In the genomic region with DNA sequence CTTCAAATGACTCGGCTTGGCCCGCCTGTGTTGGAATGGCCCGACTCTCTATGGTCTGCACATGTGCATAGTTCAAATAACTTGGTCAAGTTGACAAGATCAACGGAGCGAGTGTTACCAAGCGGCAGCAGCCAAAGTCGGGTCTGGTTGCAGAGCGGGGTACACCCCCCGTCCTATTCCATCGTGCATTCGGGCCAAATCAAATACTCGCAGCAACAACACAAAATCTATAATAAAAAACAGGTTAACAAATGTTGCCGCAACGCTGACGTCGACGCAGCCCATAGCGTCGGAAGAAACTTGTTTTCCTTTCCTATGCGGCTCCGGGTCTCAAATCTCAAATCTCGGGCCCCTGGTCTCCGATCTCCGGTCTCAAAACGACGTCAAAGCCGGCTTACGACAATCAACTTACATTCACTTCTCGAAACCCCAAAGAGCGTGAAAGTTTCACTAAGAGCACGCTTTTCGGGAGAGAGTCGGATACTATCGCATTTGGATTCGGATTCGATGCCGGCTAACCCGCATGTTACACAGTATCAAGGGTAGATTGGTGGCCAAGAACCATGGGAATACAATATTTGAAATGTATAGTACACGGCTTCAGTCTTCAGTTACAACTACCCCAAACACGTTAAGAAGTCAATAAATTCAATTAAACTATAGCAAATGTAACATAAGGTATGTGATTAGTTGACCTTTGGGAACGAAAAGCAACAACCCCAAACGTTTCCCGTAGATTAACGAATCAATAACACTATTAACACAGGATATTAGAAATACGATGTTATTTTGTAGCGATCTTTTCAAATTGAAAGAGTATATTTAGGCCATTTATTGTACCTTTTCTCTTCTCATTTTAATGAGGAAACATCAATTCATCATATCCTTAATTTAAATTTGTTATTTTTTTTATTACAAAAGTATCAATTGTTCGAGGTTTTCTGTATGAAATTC, we compare ENCODE assay signal across 1 fruit fly cellular context.
TF ChIP-seq lines count a peak whose summit lies in the region.

No protein-coding gene starts in this region.

TF ChIP-seq in whole organism, embryonic, 481 proteins besides CTCF, POLR2A, EP300 and RAD21 (continued from another document and continues in another):
- peak; percentile 15; the same call in 1 of the 2 replicates for TF ChIP-seq Atf6 (GFP tag; IDR thresholded peaks at IDR 0.05; lab: Robert Waterston, UW)
- peak; percentile 5 for TF ChIP-seq CG12236 (GFP tag; optimal IDR thresholded peaks at IDR 0.05; lab: Kevin White, UChicago)
- TF ChIP-seq scrt (GFP tag; optimal IDR thresholded peaks at IDR 0.05; lab: Kevin White, UChicago): peak; percentile 50
- peak in 1 of 2 experiments; percentile 92 for TF ChIP-seq eve (GFP tag; optimal IDR thresholded peaks at IDR 0.05; lab: Kevin White, UChicago)
- TF ChIP-seq grau (tag; optimal IDR thresholded peaks at IDR 0.05; lab: Kevin White, UChicago): peak; percentile 73
- TF ChIP-seq CG17912 (GFP tag; optimal IDR thresholded peaks at IDR 0.05; lab: Kevin White, UChicago): no peak
- TF ChIP-seq so (GFP tag; IDR thresholded peaks at IDR 0.05; lab: Robert Waterston, UW): no peak
- peak; percentile 89 for TF ChIP-seq Med (GFP tag; lab: Kevin White, UChicago)
- no peak; the same call in 1 of the 2 replicates for TF ChIP-seq ranshi (GFP tag; IDR thresholded peaks at IDR 0.05; lab: Robert Waterston, UW)
- no peak for TF ChIP-seq Neu2 (GFP tag; optimal IDR thresholded peaks at IDR 0.05; lab: Kevin White, UChicago; ENCODE audit: borderline replicate concordance)
- TF ChIP-seq CG34422 (GFP tag; IDR thresholded peaks at IDR 0.05; lab: Robert Waterston, UW): peak; percentile 67
- peak; percentile 93 for TF ChIP-seq CG3163 (GFP tag; optimal IDR thresholded peaks at IDR 0.05; lab: Kevin White, UChicago)
- TF ChIP-seq sob (GFP tag; IDR thresholded peaks at IDR 0.05; lab: Robert Waterston, UW): no peak
- TF ChIP-seq HmgZ (tag; optimal IDR thresholded peaks at IDR 0.05; lab: Kevin White, UChicago): no peak
- TF ChIP-seq CG42726 (GFP tag; IDR thresholded peaks at IDR 0.05; lab: Robert Waterston, UW; ENCODE audit: partially characterized antibody): no peak
- TF ChIP-seq CG11723 (GFP tag; optimal IDR thresholded peaks at IDR 0.05; lab: Kevin White, UChicago): peak; percentile 61
- TF ChIP-seq CoRest (tag; optimal IDR thresholded peaks at IDR 0.05; lab: Kevin White, UChicago): peak; percentile 87
- TF ChIP-seq Oli (tag; optimal IDR thresholded peaks at IDR 0.05; lab: Kevin White, UChicago): peak; percentile 82
- 0 out of 2 replicates have a peak, but pooled peaks have one; percentile 28 for TF ChIP-seq Taf1 (GFP tag; IDR thresholded peaks at IDR 0.05; lab: Robert Waterston, UW)
- TF ChIP-seq vfl (GFP tag; optimal IDR thresholded peaks at IDR 0.05; lab: Kevin White, UChicago): peak; percentile 23
- TF ChIP-seq gcm (GFP tag; optimal IDR thresholded peaks at IDR 0.05; lab: Kevin White, UChicago): peak; percentile 53
- peak; percentile 49 for TF ChIP-seq Max (GFP tag; optimal IDR thresholded peaks at IDR 0.05; lab: Kevin White, UChicago)
- no peak for TF ChIP-seq CG13287 (GFP tag; IDR thresholded peaks at IDR 0.05; lab: Robert Waterston, UW; ENCODE audit: partially characterized antibody)
- peak; percentile 13 for TF ChIP-seq HLHmδ (GFP tag; optimal IDR thresholded peaks at IDR 0.05; lab: Kevin White, UChicago)
- 0 out of 2 replicates have a peak, but pooled peaks have one; percentile 20 for TF ChIP-seq E2f1 (GFP tag; IDR thresholded peaks at IDR 0.05; lab: Robert Waterston, UW)
- TF ChIP-seq CG10462 (GFP tag; optimal IDR thresholded peaks at IDR 0.05; lab: Kevin White, UChicago): peak; percentile 49
- TF ChIP-seq CG10979 (tag; optimal IDR thresholded peaks at IDR 0.05; lab: Kevin White, UChicago): peak; percentile 62
- no peak for TF ChIP-seq Hey (tag; optimal IDR thresholded peaks at IDR 0.05; lab: Kevin White, UChicago)
- TF ChIP-seq CG9727 (GFP tag; optimal IDR thresholded peaks at IDR 0.05; lab: Kevin White, UChicago): peak; percentile 80
- no peak for TF ChIP-seq wdn (GFP tag; IDR thresholded peaks at IDR 0.05; lab: Robert Waterston, UW)
- peak; percentile 42; the same call in 1 of the 2 replicates for TF ChIP-seq CG6689 (GFP tag; IDR thresholded peaks at IDR 0.05; lab: Robert Waterston, UW)
- TF ChIP-seq CG17829 (tag; optimal IDR thresholded peaks at IDR 0.05; lab: Kevin White, UChicago): peak; percentile 22
- peak; percentile 20; the same call in 1 of the 2 replicates for TF ChIP-seq esg (GFP tag; conservative IDR thresholded peaks at IDR 0.05; lab: Robert Waterston, UW)
- TF ChIP-seq TFAM (GFP tag; optimal IDR thresholded peaks at IDR 0.05; lab: Kevin White, UChicago): no peak
- TF ChIP-seq az2 (GFP tag; optimal IDR thresholded peaks at IDR 0.05; lab: Kevin White, UChicago): peak; percentile 65
- TF ChIP-seq CG4730 (GFP tag; IDR thresholded peaks at IDR 0.05; lab: Robert Waterston, UW): no peak
- no peak for TF ChIP-seq usp (GFP tag; optimal IDR thresholded peaks at IDR 0.05; lab: Kevin White, UChicago)
- peak; percentile 33 for TF ChIP-seq fd3F (GFP tag; optimal IDR thresholded peaks at IDR 0.05; lab: Kevin White, UChicago)
- TF ChIP-seq kni (GFP tag; optimal IDR thresholded peaks at IDR 0.05; lab: Kevin White, UChicago): peak; percentile 99
- TF ChIP-seq tll (GFP tag; optimal IDR thresholded peaks at IDR 0.05; lab: Kevin White, UChicago): no peak
- no peak for TF ChIP-seq CG2129 (GFP tag; IDR thresholded peaks at IDR 0.05; lab: Robert Waterston, UW; ENCODE audit: partially characterized antibody)
- TF ChIP-seq CG2678 (tag; optimal IDR thresholded peaks at IDR 0.05; lab: Kevin White, UChicago): peak; percentile 81
- TF ChIP-seq H2.0 (GFP tag; IDR thresholded peaks at IDR 0.05; lab: Robert Waterston, UW): peak; percentile 29; the same call in 1 of the 2 replicates
- peak; percentile 37 for TF ChIP-seq sug (tag; optimal IDR thresholded peaks at IDR 0.05; lab: Kevin White, UChicago)
- no peak for TF ChIP-seq emc (GFP tag; optimal IDR thresholded peaks at IDR 0.05; lab: Kevin White, UChicago)
- no peak for TF ChIP-seq CG16779 (GFP tag; IDR thresholded peaks at IDR 0.05; lab: Robert Waterston, UW)
- TF ChIP-seq Xbp1 (GFP tag; optimal IDR thresholded peaks at IDR 0.05; lab: Kevin White, UChicago): peak; percentile 72
- TF ChIP-seq CG1792 (GFP tag; optimal IDR thresholded peaks at IDR 0.05; lab: Kevin White, UChicago): peak; percentile 13
- TF ChIP-seq CG4820 (GFP tag; optimal IDR thresholded peaks at IDR 0.05; lab: Kevin White, UChicago): peak; percentile 40
- TF ChIP-seq h (optimal IDR thresholded peaks at IDR 0.05; lab: Kevin White, UChicago): no peak
- peak; percentile 40 for TF ChIP-seq CG1647 (GFP tag; optimal IDR thresholded peaks at IDR 0.05; lab: Kevin White, UChicago)
- TF ChIP-seq CG2875 (GFP tag; optimal IDR thresholded peaks at IDR 0.05; lab: Kevin White, UChicago): no peak
- peak; percentile 94 for TF ChIP-seq sens (GFP tag; lab: Kevin White, UChicago)
- TF ChIP-seq sim (GFP tag; IDR thresholded peaks at IDR 0.05; lab: Robert Waterston, UW): no peak
- no peak for TF ChIP-seq dimm (GFP tag; IDR thresholded peaks at IDR 0.05; lab: Robert Waterston, UW)
- peak; percentile 76 for TF ChIP-seq CG2120 (GFP tag; optimal IDR thresholded peaks at IDR 0.05; lab: Kevin White, UChicago)
- TF ChIP-seq cwo (GFP tag; optimal IDR thresholded peaks at IDR 0.05; lab: Kevin White, UChicago): peak; percentile 43
- peak; percentile 77 for TF ChIP-seq CG16815 (GFP tag; optimal IDR thresholded peaks at IDR 0.05; lab: Kevin White, UChicago)
- TF ChIP-seq CG32767 (GFP tag; IDR thresholded peaks at IDR 0.05; lab: Robert Waterston, UW): no peak
- TF ChIP-seq CG13624 (GFP tag; optimal IDR thresholded peaks at IDR 0.05; lab: Kevin White, UChicago): peak; percentile 59
- TF ChIP-seq Pdp1 (GFP tag; optimal IDR thresholded peaks at IDR 0.05; lab: Kevin White, UChicago): peak; percentile 5 to 71
- 0 out of 3 replicates have a peak, but pooled peaks have one; percentile 14 for TF ChIP-seq CG6175 (GFP tag; IDR thresholded peaks at IDR 0.05; lab: Robert Waterston, UW)
- TF ChIP-seq shn (GFP tag; optimal IDR thresholded peaks at IDR 0.05; lab: Kevin White, UChicago): peak; percentile 48
- peak; percentile 27 for TF ChIP-seq CG6854 (GFP tag; optimal IDR thresholded peaks at IDR 0.05; lab: Kevin White, UChicago)
- no peak for TF ChIP-seq CG3726 (GFP tag; IDR thresholded peaks at IDR 0.05; lab: Robert Waterston, UW)
- no peak for TF ChIP-seq CG43689 (GFP tag; IDR thresholded peaks at IDR 0.05; lab: Robert Waterston, UW)
- TF ChIP-seq pan (optimal IDR thresholded peaks at IDR 0.05; lab: Kevin White, UChicago): peak in 1 of 2 experiments; percentile 82
- peak; percentile 21 to 71 for TF ChIP-seq pan (GFP tag; optimal IDR thresholded peaks at IDR 0.05 in 1 of 2, IDR thresholded peaks at IDR 0.05 in 1 of 2)
- no peak for TF ChIP-seq chm (GFP tag; IDR thresholded peaks at IDR 0.05; lab: Robert Waterston, UW)
- peak; percentile 69 for TF ChIP-seq CG12391 (tag; optimal IDR thresholded peaks at IDR 0.05; lab: Kevin White, UChicago)
- peak; percentile 53 for TF ChIP-seq Chrac-16 (GFP tag; optimal IDR thresholded peaks at IDR 0.05; lab: Kevin White, UChicago)
- no peak for TF ChIP-seq tna (GFP tag; IDR thresholded peaks at IDR 0.05; lab: Robert Waterston, UW; ENCODE audit: partially characterized antibody)
- TF ChIP-seq CG15696 (tag; optimal IDR thresholded peaks at IDR 0.05; lab: Kevin White, UChicago): peak; percentile 38
- TF ChIP-seq Spps (tag; optimal IDR thresholded peaks at IDR 0.05; lab: Kevin White, UChicago): no peak
- peak; percentile 17 for TF ChIP-seq kay (GFP tag; optimal IDR thresholded peaks at IDR 0.05; lab: Kevin White, UChicago)
- TF ChIP-seq MTF-1 (GFP tag; optimal IDR thresholded peaks at IDR 0.05; lab: Kevin White, UChicago; ENCODE audit: borderline replicate concordance): no peak
- peak; percentile 20 for TF ChIP-seq lab (GFP tag; optimal IDR thresholded peaks at IDR 0.05; lab: Kevin White, UChicago)
- TF ChIP-seq Mrtf (GFP tag; IDR thresholded peaks at IDR 0.05; lab: Robert Waterston, UW): no peak
- peak; percentile 57 for TF ChIP-seq Hsf (GFP tag; optimal IDR thresholded peaks at IDR 0.05; lab: Kevin White, UChicago)
- peak; percentile 61 for TF ChIP-seq bab2 (GFP tag; optimal IDR thresholded peaks at IDR 0.05; lab: Kevin White, UChicago)
- peak; percentile 32 for TF ChIP-seq Side (GFP tag; optimal IDR thresholded peaks at IDR 0.05; lab: Kevin White, UChicago)
- TF ChIP-seq CG17802 (tag; optimal IDR thresholded peaks at IDR 0.05; lab: Kevin White, UChicago): no peak
- peak; percentile 28 for TF ChIP-seq abd-A (tag; optimal IDR thresholded peaks at IDR 0.05; lab: Kevin White, UChicago)
- TF ChIP-seq jumu (GFP tag; optimal IDR thresholded peaks at IDR 0.05; lab: Kevin White, UChicago): peak; percentile 49
- peak; percentile 3 for TF ChIP-seq CG13894 (tag; optimal IDR thresholded peaks at IDR 0.05; lab: Kevin White, UChicago)
- peak; percentile 52 for TF ChIP-seq Sox102F (GFP tag; optimal IDR thresholded peaks at IDR 0.05; lab: Kevin White, UChicago)
- TF ChIP-seq Antp (GFP tag; optimal IDR thresholded peaks at IDR 0.05; lab: Kevin White, UChicago): peak; percentile 45
- peak; percentile 53 for TF ChIP-seq ems (GFP tag; optimal IDR thresholded peaks at IDR 0.05; lab: Kevin White, UChicago)
- peak; percentile 36 for TF ChIP-seq CG30431 (GFP tag; optimal IDR thresholded peaks at IDR 0.05; lab: Kevin White, UChicago)
- peak; percentile 57 for TF ChIP-seq Nf-YC (tag; optimal IDR thresholded peaks at IDR 0.05; lab: Kevin White, UChicago)
- TF ChIP-seq CG18011 (GFP tag; optimal IDR thresholded peaks at IDR 0.05; lab: Kevin White, UChicago): peak; percentile 11
- TF ChIP-seq luna (GFP tag; optimal IDR thresholded peaks at IDR 0.05; lab: Kevin White, UChicago): no peak
- TF ChIP-seq croc (GFP tag; conservative IDR thresholded peaks at IDR 0.05; lab: Robert Waterston, UW): no peak
- no peak for TF ChIP-seq CG34376 (GFP tag; optimal IDR thresholded peaks at IDR 0.05; lab: Kevin White, UChicago)
- TF ChIP-seq CG1602 (GFP tag; optimal IDR thresholded peaks at IDR 0.05; lab: Kevin White, UChicago): peak; percentile 72
- TF ChIP-seq schlank (tag; optimal IDR thresholded peaks at IDR 0.05; lab: Kevin White, UChicago): no peak
- TF ChIP-seq btn (GFP tag; optimal IDR thresholded peaks at IDR 0.05; lab: Kevin White, UChicago): peak; percentile 38
- TF ChIP-seq fru (optimal IDR thresholded peaks at IDR 0.05; lab: Kevin White, UChicago): no peak
- peak; percentile 51 for TF ChIP-seq CG10366 (GFP tag; IDR thresholded peaks at IDR 0.05; lab: Robert Waterston, UW)
- TF ChIP-seq CG18262 (tag; optimal IDR thresholded peaks at IDR 0.05; lab: Kevin White, UChicago): peak; percentile 85
- peak; percentile 52 for TF ChIP-seq CG9609 (GFP tag; optimal IDR thresholded peaks at IDR 0.05; lab: Kevin White, UChicago)
- TF ChIP-seq hbn (GFP tag; IDR thresholded peaks at IDR 0.05; lab: Robert Waterston, UW; ENCODE audit: partially characterized antibody): no peak
- TF ChIP-seq cad (GFP tag; optimal IDR thresholded peaks at IDR 0.05; lab: Kevin White, UChicago): no peak
- TF ChIP-seq CG14441 (GFP tag; IDR thresholded peaks at IDR 0.05; lab: Robert Waterston, UW): peak; percentile 61; the same call in 1 of the 2 replicates
- peak; percentile 69 for TF ChIP-seq sqz (GFP tag; optimal IDR thresholded peaks at IDR 0.05; lab: Kevin White, UChicago)
- TF ChIP-seq zen (tag; optimal IDR thresholded peaks at IDR 0.05; lab: Kevin White, UChicago): peak; percentile 20
- TF ChIP-seq wor (GFP tag; IDR thresholded peaks at IDR 0.05; lab: Robert Waterston, UW): peak; percentile 53; the same call in 1 of the 2 replicates
- TF ChIP-seq CG2199 (GFP tag; IDR thresholded peaks at IDR 0.05; lab: Robert Waterston, UW): peak; percentile 10; the same call in 1 of the 3 replicates
- no peak for TF ChIP-seq Dip2 (GFP tag; IDR thresholded peaks at IDR 0.05; lab: Robert Waterston, UW)
- peak; percentile 12 for TF ChIP-seq Sry-β (GFP tag; optimal IDR thresholded peaks at IDR 0.05; lab: Kevin White, UChicago)
- TF ChIP-seq CG17385 (GFP tag; optimal IDR thresholded peaks at IDR 0.05; lab: Kevin White, UChicago): peak; percentile 75
- no peak for TF ChIP-seq mirr (GFP tag; optimal IDR thresholded peaks at IDR 0.05; lab: Kevin White, UChicago)
- TF ChIP-seq CG9876 (GFP tag; optimal IDR thresholded peaks at IDR 0.05; lab: Kevin White, UChicago): no peak
- TF ChIP-seq Asciz (GFP tag; optimal IDR thresholded peaks at IDR 0.05; lab: Kevin White, UChicago): peak; percentile 46
- TF ChIP-seq CG10274 (GFP tag; optimal IDR thresholded peaks at IDR 0.05; lab: Kevin White, UChicago): peak; percentile 43
- TF ChIP-seq Ssrp (tag; optimal IDR thresholded peaks at IDR 0.05; lab: Kevin White, UChicago): peak; percentile 65
- peak; percentile 90 for TF ChIP-seq CG17361 (GFP tag; IDR thresholded peaks at IDR 0.05; lab: Robert Waterston, UW)
- peak; percentile 30 for TF ChIP-seq twi (tag; optimal IDR thresholded peaks at IDR 0.05; lab: Kevin White, UChicago)
- TF ChIP-seq ssp (GFP tag; IDR thresholded peaks at IDR 0.05; lab: Robert Waterston, UW): no peak
